Fruit fly (Drosophila melanogaster) whole organism, embryonic: Measurements from ENCODE around the gene shv.

Experiments
- Adf1 ChIP-seq: fragments of 200-800 bp; sonication (Bioruptor generic); IDR thresholded peaks from 2 replicates; pipeline ENCODE4 v1.3.6; 2022; ENCODE audit warnings: missing biosample characterization, missing genetic modification characterization
- Antp ChIP-seq: fragments of 200-800 bp; sonication (Bioruptor generic); optimal IDR thresholded peaks from 3 replicates; lab custom pipeline; 2016; ENCODE audit warnings: missing biosample characterization, missing genetic modification characterization
- Atf6 ChIP-seq: fragments of 200-800 bp; sonication (Bioruptor generic); IDR thresholded peaks from 2 replicates; pipeline ENCODE4 v1.3.6; 2022; ENCODE audit warnings: missing biosample characterization, missing genetic modification characterization
- BEAF-32 ChIP-seq: fragments of 200-800 bp; sonication (Bioruptor generic); optimal IDR thresholded peaks from 3 replicates; lab custom pipeline; 2017; ENCODE audit warnings: missing biosample characterization, missing genetic modification characterization, mild to moderate bottlenecking, moderate library complexity, missing genetic modification reagents
- CG11085 ChIP-seq: fragments of 200-800 bp; sonication (Bioruptor generic); IDR thresholded peaks from 2 replicates; pipeline ENCODE4 v1.3.6; 2022; ENCODE audit warnings: missing biosample characterization, missing genetic modification characterization
- CG11247 ChIP-seq: fragments of 200-800 bp; sonication (Bioruptor generic); IDR thresholded peaks from 2 replicates; pipeline ENCODE4 v1.3.6; 2022; ENCODE audit warnings: missing biosample characterization, missing genetic modification characterization
- CG12659 ChIP-seq: fragments of 200-800 bp; sonication (Bioruptor generic); optimal IDR thresholded peaks from 3 replicates; lab custom pipeline; 2017; ENCODE audit warnings: mild to moderate bottlenecking, missing biosample characterization, missing genetic modification reagents, missing genetic modification characterization
- CG14050 ChIP-seq: fragments of 200-800 bp; sonication (Bioruptor generic); IDR thresholded peaks from 3 replicates; pipeline ENCODE4 v1.3.6; 2022; ENCODE audit warnings: missing biosample characterization, missing genetic modification characterization
- CG1529 ChIP-seq: fragments of 200-800 bp; sonication (Bioruptor generic); optimal IDR thresholded peaks from 3 replicates; lab custom pipeline; 2018; ENCODE audit warnings: missing biosample characterization, missing genetic modification characterization
- CG18764 ChIP-seq: fragments of 200-800 bp; sonication (Bioruptor generic); optimal IDR thresholded peaks from 3 replicates; lab custom pipeline; 2016; ENCODE audit warnings: missing biosample characterization, missing genetic modification characterization
- CG31441 ChIP-seq: fragments of 200-800 bp; sonication (Bioruptor generic); IDR thresholded peaks from 2 replicates; pipeline ENCODE4 v1.3.6; 2022; ENCODE audit warnings: missing biosample characterization, missing genetic modification characterization
- CG32767 ChIP-seq: fragments of 200-800 bp; sonication (Bioruptor generic); IDR thresholded peaks from 2 replicates; pipeline ENCODE4 v1.3.6; 2022; ENCODE audit warnings: missing biosample characterization, missing genetic modification characterization
- CG34376 ChIP-seq: fragments of 200-800 bp; sonication (Bioruptor generic); optimal IDR thresholded peaks from 2 replicates; lab custom pipeline; 2018; ENCODE audit warnings: missing biosample characterization, mild to moderate bottlenecking, missing genetic modification characterization
- CG4617 ChIP-seq: fragments of 200-800 bp; sonication (Bioruptor generic); optimal IDR thresholded peaks from 3 replicates; lab custom pipeline; 2016; ENCODE audit warnings: missing biosample characterization, missing genetic modification characterization, borderline replicate concordance
- CG4707 ChIP-seq: fragments of 200-800 bp; sonication (Bioruptor generic); optimal IDR thresholded peaks from 2 replicates; lab custom pipeline; 2018; ENCODE audit warnings: missing biosample characterization, mild to moderate bottlenecking, missing genetic modification characterization, moderate library complexity
- CG6813 ChIP-seq: fragments of 200-800 bp; sonication (Bioruptor generic); optimal IDR thresholded peaks from 2 replicates; lab custom pipeline; 2017; ENCODE audit warnings: missing biosample characterization, missing genetic modification characterization, mild to moderate bottlenecking, moderate library complexity, missing genetic modification reagents
- CG7271 ChIP-seq: fragments of 200-800 bp; sonication (Bioruptor generic); optimal IDR thresholded peaks from 2 replicates; lab custom pipeline; 2018; ENCODE audit warnings: missing biosample characterization, mild to moderate bottlenecking, missing genetic modification characterization, moderate library complexity
- Dll ChIP-seq: fragments of 200-800 bp; sonication (Bioruptor generic); IDR thresholded peaks from 4 replicates; pipeline ENCODE4 v1.3.6; 2022; ENCODE audit warnings: missing biosample characterization, missing genetic modification characterization; ENCODE audit not compliant: partially characterized antibody
- Doc3 ChIP-seq: fragments of 200-800 bp; sonication (Bioruptor generic); IDR thresholded peaks from 3 replicates; pipeline ENCODE4 v1.3.6; 2022; ENCODE audit warnings: missing biosample characterization, missing genetic modification characterization; ENCODE audit not compliant: partially characterized antibody
- E2f1 ChIP-seq: fragments of 200-800 bp; sonication (Bioruptor generic); IDR thresholded peaks from 2 replicates; pipeline ENCODE4 v1.3.6; 2022; ENCODE audit warnings: missing biosample characterization, missing genetic modification characterization
- H15 ChIP-seq: fragments of 200-800 bp; sonication (Bioruptor generic); IDR thresholded peaks from 3 replicates; pipeline ENCODE4 v1.3.6; 2022; ENCODE audit warnings: missing biosample characterization, missing genetic modification characterization
- HmgZ ChIP-seq: fragments of 200-800 bp; sonication (Bioruptor generic); optimal IDR thresholded peaks from 2 replicates; lab custom pipeline; 2018; ENCODE audit warnings: missing biosample characterization, mild to moderate bottlenecking, missing genetic modification characterization
- Hr78 ChIP-seq, 2 experiments: fragments of 200-800 bp in 1 of 2; fragments of >200 bp in 1 of 2; sonication (Bioruptor generic) in 1 of 2; optimal IDR thresholded peaks; 2 replicates each; lab custom pipeline; 2017 to 2019; ENCODE audit warnings: missing biosample characterization in 2 of 2, missing genetic modification characterization in 2 of 2, mild to moderate bottlenecking in 1 of 2, moderate library complexity in 1 of 2
- NC2β ChIP-seq: fragments of 200-800 bp; sonication (Bioruptor generic); optimal IDR thresholded peaks from 2 replicates; lab custom pipeline; 2016; ENCODE audit warnings: missing biosample characterization, missing genetic modification characterization
- Optix ChIP-seq: fragments of 200-800 bp; sonication (Bioruptor generic); IDR thresholded peaks from 3 replicates; pipeline ENCODE4 v1.3.6; 2022; ENCODE audit warnings: missing biosample characterization, missing genetic modification characterization
- Rfx ChIP-seq: fragments of 200-800 bp; sonication (Bioruptor generic); IDR thresholded peaks from 2 replicates; pipeline ENCODE4 v1.3.6; 2022; ENCODE audit warnings: missing biosample characterization, missing genetic modification characterization
- Scr ChIP-seq: fragments of 200-800 bp; sonication (Bioruptor generic); IDR thresholded peaks from 2 replicates; pipeline ENCODE4 v1.3.6; 2022; ENCODE audit warnings: missing biosample characterization, missing genetic modification characterization; ENCODE audit not compliant: partially characterized antibody
- Usf ChIP-seq: fragments of 200-800 bp; sonication (Bioruptor generic); optimal IDR thresholded peaks from 2 replicates; lab custom pipeline; 2017; ENCODE audit warnings: missing genotype, missing biosample characterization, missing genetic modification characterization
- ato ChIP-seq: fragments of 200-800 bp; sonication (Bioruptor generic); IDR thresholded peaks from 2 replicates; pipeline ENCODE4 v1.3.6; 2022; ENCODE audit warnings: missing biosample characterization, missing genetic modification characterization; ENCODE audit not compliant: partially characterized antibody
- bab2 ChIP-seq: fragments of 200-800 bp; sonication (Bioruptor generic); optimal IDR thresholded peaks from 2 replicates; lab custom pipeline; 2016; ENCODE audit warnings: missing biosample characterization, missing genetic modification characterization
- bowl ChIP-seq: fragments of 200-800 bp; sonication (Bioruptor generic); IDR thresholded peaks from 2 replicates; pipeline ENCODE4 v1.3.6; 2022; ENCODE audit warnings: missing biosample characterization, missing genetic modification characterization
- danr ChIP-seq: fragments of 200-800 bp; sonication (Bioruptor generic); IDR thresholded peaks from 2 replicates; pipeline ENCODE4 v1.3.6; 2022; ENCODE audit warnings: missing biosample characterization, missing genetic modification characterization
- dpn ChIP-seq, 2 experiments: fragments of 200-800 bp; sonication (Bioruptor generic); optimal IDR thresholded peaks; 3 replicates each; lab custom pipeline; 2016; ENCODE audit warnings: missing biosample characterization in 2 of 2, missing genetic modification characterization in 2 of 2
- emc ChIP-seq: fragments of 200-800 bp; sonication (Bioruptor generic); optimal IDR thresholded peaks from 2 replicates; lab custom pipeline; 2016; ENCODE audit warnings: missing biosample characterization, missing genetic modification characterization
- grn ChIP-seq: fragments of 200-800 bp; sonication (Bioruptor generic); optimal IDR thresholded peaks from 3 replicates; lab custom pipeline; 2017; ENCODE audit warnings: missing biosample characterization, missing genetic modification characterization
- hb ChIP-seq: fragments of 200-800 bp; sonication (Bioruptor generic); IDR thresholded peaks from 3 replicates; pipeline ENCODE4 v1.3.6; 2022; ENCODE audit warnings: missing biosample characterization, missing genetic modification characterization; ENCODE audit not compliant: partially characterized antibody
- lilli ChIP-seq: fragments of 200-800 bp; sonication (Bioruptor generic); optimal IDR thresholded peaks from 3 replicates; lab custom pipeline; 2016; ENCODE audit warnings: missing biosample characterization, missing genetic modification characterization
- luna ChIP-seq: fragments of 200-800 bp; sonication (Bioruptor generic); optimal IDR thresholded peaks from 2 replicates; lab custom pipeline; 2016; ENCODE audit warnings: missing biosample characterization, missing genetic modification characterization
- maf-S ChIP-seq: fragments of 200-800 bp; sonication (Bioruptor generic); optimal IDR thresholded peaks from 2 replicates; lab custom pipeline; 2016; ENCODE audit warnings: missing biosample characterization, missing genetic modification characterization
- mld ChIP-seq: fragments of 200-800 bp; sonication (Bioruptor generic); IDR thresholded peaks from 3 replicates; pipeline ENCODE4 v1.3.6; 2022; ENCODE audit warnings: missing biosample characterization, missing genetic modification characterization; ENCODE audit not compliant: partially characterized antibody
- nom ChIP-seq: fragments of 200-800 bp; sonication (Bioruptor generic); optimal IDR thresholded peaks from 2 replicates; lab custom pipeline; 2017; ENCODE audit warnings: missing biosample characterization, missing genetic modification characterization, mild to moderate bottlenecking, moderate library complexity, missing genetic modification reagents
- pros ChIP-seq: fragments of 200-800 bp; sonication (Bioruptor generic); optimal IDR thresholded peaks from 3 replicates; lab custom pipeline; 2019; ENCODE audit warnings: missing biosample characterization, mild to moderate bottlenecking, missing genetic modification characterization, moderate library complexity
- salm ChIP-seq: fragments of 200-800 bp; sonication (Bioruptor generic); optimal IDR thresholded peaks from 2 replicates; lab custom pipeline; 2018; ENCODE audit warnings: missing biosample characterization, mild to moderate bottlenecking, missing genetic modification characterization
- sc ChIP-seq, 3 experiments: fragments of >200 bp in 2 of 3; fragments of 200-800 bp in 1 of 3; sonication (Bioruptor generic) in 1 of 3; optimal IDR thresholded peaks; 2 replicates in 2 of 3; 3 replicates in 1 of 3; lab custom pipeline; 2017; ENCODE audit warnings: mild to moderate bottlenecking in 1 of 3, missing biosample characterization in 1 of 3, missing genetic modification characterization in 1 of 3, missing genetic modification reagents in 1 of 3
- slbo ChIP-seq: fragments of 200-800 bp; sonication (Bioruptor generic); IDR thresholded peaks from 2 replicates; pipeline ENCODE4 v1.3.6; 2022; ENCODE audit warnings: missing biosample characterization, missing genetic modification characterization
- sob ChIP-seq: fragments of 200-800 bp; sonication (Bioruptor generic); IDR thresholded peaks from 2 replicates; pipeline ENCODE4 v1.3.6; 2022; ENCODE audit warnings: missing biosample characterization, missing genetic modification characterization
- unpg ChIP-seq: fragments of 200-800 bp; sonication (Bioruptor generic); optimal IDR thresholded peaks from 3 replicates; lab custom pipeline; 2018; ENCODE audit warnings: missing biosample characterization, mild to moderate bottlenecking, missing genetic modification characterization, moderate library complexity
- z ChIP-seq: fragments of 200-800 bp; sonication (Bioruptor generic); IDR thresholded peaks from 3 replicates; pipeline ENCODE4 v1.3.6; 2022; ENCODE audit warnings: missing biosample characterization, missing genetic modification characterization

The shv gene

DNA sequence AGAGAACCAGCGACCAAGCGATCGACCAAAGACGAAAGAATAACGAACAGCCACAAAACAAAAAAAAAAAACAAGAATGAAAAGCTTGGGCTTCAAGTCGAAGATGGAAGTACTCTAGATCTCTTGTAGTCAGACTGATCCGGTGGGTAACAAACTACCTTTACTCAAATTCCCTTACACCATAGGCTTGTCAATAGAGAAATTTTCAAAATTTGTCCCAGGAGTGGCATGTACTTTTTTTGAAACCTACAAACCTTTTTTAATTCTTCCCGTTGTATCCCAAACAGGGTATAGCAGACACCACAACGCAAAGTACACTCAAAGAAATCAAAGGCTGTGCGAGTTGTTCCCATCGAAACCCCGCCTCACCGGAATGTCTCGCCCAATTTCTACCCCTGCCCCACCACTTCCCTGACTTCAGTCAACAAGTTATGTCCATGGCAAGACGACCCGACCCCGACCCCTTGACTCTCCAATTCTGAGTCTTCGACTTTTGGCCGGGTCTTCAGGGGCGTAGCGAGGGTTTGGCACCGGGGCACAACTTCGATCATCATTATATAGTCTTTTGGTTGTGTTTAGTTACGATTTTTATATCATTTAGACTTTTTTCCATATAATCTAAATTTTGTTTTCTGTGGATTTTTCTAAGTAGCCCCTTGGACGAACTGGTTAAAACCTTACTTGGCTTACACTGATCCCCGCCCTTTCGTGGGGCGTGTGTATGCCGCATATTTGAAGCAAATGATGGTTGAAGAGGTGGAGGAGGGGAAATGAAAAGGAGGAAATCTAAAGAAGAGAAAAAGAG lies 23.0 kb upstream of the shv start (continued):
- TF ChIP-seq bab2, result peak; percentile 23
- TF ChIP-seq Rfx (GFP tag; lab: Robert Waterston, UW), result peak; percentile 64; the same call in 1 of the 2 replicates
- no peak for TF ChIP-seq danr (GFP tag; lab: Robert Waterston, UW)
- peak; percentile 55; the same call in 1 of the 2 replicates for TF ChIP-seq CG31441 (GFP tag; lab: Robert Waterston, UW)
- TF ChIP-seq CG18764, result peak; percentile 16
- TF ChIP-seq slbo (GFP tag; lab: Robert Waterston, UW), result peak; percentile 66
- peak; percentile 36 for TF ChIP-seq pros (GFP tag; lab: Kevin White, UChicago)
- TF ChIP-seq Scr, result no peak
- no peak for TF ChIP-seq Atf6 (GFP tag; lab: Robert Waterston, UW)
- TF ChIP-seq CG4707 (GFP tag; lab: Kevin White, UChicago), result no peak
- TF ChIP-seq z (GFP tag; lab: Robert Waterston, UW), result no peak
- TF ChIP-seq CG11247, result 0 out of 2 replicates have a peak, but pooled peaks have one; percentile 24
- TF ChIP-seq E2f1 (GFP tag; lab: Robert Waterston, UW), result peak; percentile 21; the same call in 1 of the 2 replicates
- no peak for TF ChIP-seq hb (GFP tag; lab: Robert Waterston, UW)
- TF ChIP-seq Antp (GFP tag; lab: Kevin White, UChicago), result peak; percentile 55
- 0 out of 2 replicates have a peak, but pooled peaks have one; percentile 21 for TF ChIP-seq CG11085
- no peak for TF ChIP-seq BEAF-32 (GFP tag; lab: Kevin White, UChicago)
- no peak for TF ChIP-seq salm (tag; lab: Kevin White, UChicago)
- no peak for TF ChIP-seq sc (optimal IDR thresholded peaks at IDR 0.05; lab: Kevin White, UChicago)
- TF ChIP-seq sc (GFP tag; optimal IDR thresholded peaks at IDR 0.05; lab: Kevin White, UChicago), result no peak
- TF ChIP-seq CG1529 (GFP tag; lab: Kevin White, UChicago), result peak; percentile 6
- no peak for TF ChIP-seq bowl (GFP tag; lab: Robert Waterston, UW)
- TF ChIP-seq NC2β (GFP tag; lab: Kevin White, UChicago), result peak; percentile 52
- no peak for TF ChIP-seq CG6813
- TF ChIP-seq Optix (GFP tag; lab: Robert Waterston, UW), result no peak
- peak; percentile 54 for TF ChIP-seq luna (GFP tag; lab: Kevin White, UChicago)
- TF ChIP-seq Hr78 (GFP tag; optimal IDR thresholded peaks at IDR 0.05; lab: Kevin White, UChicago), result peak in 1 of 2 experiments; percentile 89
- no peak for TF ChIP-seq CG32767
- TF ChIP-seq Adf1 (GFP tag; lab: Robert Waterston, UW), result no peak
- no peak for TF ChIP-seq CG34376 (GFP tag; lab: Kevin White, UChicago)
- TF ChIP-seq nom, result peak; percentile 10
- TF ChIP-seq dpn (GFP tag; optimal IDR thresholded peaks at IDR 0.05; lab: Kevin White, UChicago), result peak; percentile 23 to 50
- TF ChIP-seq CG12659, result no peak
- 0 out of 3 replicates have a peak, but pooled peaks have one; percentile 31 for TF ChIP-seq H15 (GFP tag; lab: Robert Waterston, UW)
- peak; percentile 70 for TF ChIP-seq lilli (GFP tag; lab: Kevin White, UChicago)
- TF ChIP-seq Dll (GFP tag; lab: Robert Waterston, UW), result no peak
- TF ChIP-seq CG4617, result no peak
- no peak for TF ChIP-seq grn (GFP tag; lab: Kevin White, UChicago)
- no peak for TF ChIP-seq mld (GFP tag; lab: Robert Waterston, UW)
- TF ChIP-seq CG7271 (tag; lab: Kevin White, UChicago), result no peak
- TF ChIP-seq ato (GFP tag; lab: Robert Waterston, UW), result no peak
- TF ChIP-seq Doc3, result no peak
- no peak for TF ChIP-seq maf-S (GFP tag; lab: Kevin White, UChicago)
- peak; percentile 42 for TF ChIP-seq unpg (GFP tag; lab: Kevin White, UChicago)
- no peak for TF ChIP-seq CG14050
- TF ChIP-seq emc (GFP tag; lab: Kevin White, UChicago), result no peak
- no peak for TF ChIP-seq HmgZ (tag; lab: Kevin White, UChicago)
- TF ChIP-seq Usf (GFP tag; lab: Kevin White, UChicago), result peak; percentile 39
- no peak for TF ChIP-seq sob (GFP tag; lab: Robert Waterston, UW)
